Fruit fly (Drosophila melanogaster) whole organism, prepupa: Measurements from ENCODE around the gene Jhbp13.

Experiments
- Blimp-1 ChIP-seq: fragments of 200-800 bp; sonication (Bioruptor generic); optimal IDR thresholded peaks from 3 replicates; lab custom pipeline; 2017; ENCODE audit warnings: missing biosample characterization, missing genetic modification characterization, mild to moderate bottlenecking, moderate library complexity, missing genetic modification reagents
- CG10669 ChIP-seq: fragments of 200-800 bp; sonication (Bioruptor generic); optimal IDR thresholded peaks from 3 replicates; lab custom pipeline; 2018; ENCODE audit warnings: missing biosample characterization, mild to moderate bottlenecking, missing genetic modification characterization, moderate library complexity
- CG16779 ChIP-seq: fragments of 200-800 bp; sonication (Bioruptor generic); optimal IDR thresholded peaks from 3 replicates; lab custom pipeline; 2017; ENCODE audit warnings: missing biosample characterization, mild to moderate bottlenecking, missing genetic modification characterization
- CG3032 ChIP-seq: fragments of 200-800 bp; optimal IDR thresholded peaks from 2 replicates; lab custom pipeline; 2019; ENCODE audit warnings: missing biosample characterization, mild to moderate bottlenecking, missing genetic modification characterization, moderate library complexity
- CG31627 ChIP-seq: fragments of 200-800 bp; sonication (Bioruptor generic); optimal IDR thresholded peaks from 3 replicates; lab custom pipeline; 2016; ENCODE audit warnings: missing biosample characterization, missing genetic modification characterization
- CG6792 ChIP-seq: fragments of 200-800 bp; sonication (Bioruptor generic); optimal IDR thresholded peaks from 3 replicates; lab custom pipeline; 2016; ENCODE audit warnings: missing biosample characterization, missing genetic modification characterization
- CG7368 ChIP-seq: fragments of 200-800 bp; sonication (Bioruptor generic); optimal IDR thresholded peaks from 3 replicates; lab custom pipeline; 2016; ENCODE audit warnings: missing biosample characterization, missing genetic modification characterization
- CG8119 ChIP-seq: fragments of 200-800 bp; sonication (Bioruptor generic); IDR thresholded peaks from 3 replicates; pipeline ENCODE4 v1.3.6; 2022; ENCODE audit warnings: missing biosample characterization, missing genetic modification characterization
- OdsH ChIP-seq: fragments of 200-800 bp; sonication (Bioruptor generic); optimal IDR thresholded peaks from 3 replicates; lab custom pipeline; 2016; ENCODE audit warnings: missing biosample characterization, missing genetic modification characterization
- acj6 ChIP-seq: fragments of 200-800 bp; sonication (Bioruptor generic); optimal IDR thresholded peaks from 3 replicates; lab custom pipeline; 2016; ENCODE audit warnings: missing biosample characterization, missing genetic modification characterization
- dac ChIP-seq: fragments of 200-800 bp; sonication (Bioruptor generic); optimal IDR thresholded peaks from 2 replicates; lab custom pipeline; 2017; ENCODE audit warnings: missing biosample characterization, mild to moderate bottlenecking, missing genetic modification characterization
- pdm3 ChIP-seq: fragments of 200-800 bp; sonication (Bioruptor generic); optimal IDR thresholded peaks from 3 replicates; lab custom pipeline; 2016; ENCODE audit warnings: missing biosample characterization, missing genetic modification characterization
- spab ChIP-seq: fragments of 200-800 bp; sonication (Bioruptor generic); optimal IDR thresholded peaks from 2 replicates; lab custom pipeline; 2017; ENCODE audit warnings: missing biosample characterization, mild to moderate bottlenecking, missing genetic modification characterization, missing genetic modification reagents

dm6 chr2L:13204151-13204550, 35.6 kb upstream of the Jhbp13 start:
- TF ChIP-seq CG10669 (GFP tag; lab: Kevin White, UChicago), result no peak
- TF ChIP-seq CG8119 (GFP tag; lab: Robert Waterston, UW), result no peak
- no peak for TF ChIP-seq CG6792 (GFP tag; lab: Kevin White, UChicago)
- no peak for TF ChIP-seq pdm3 (GFP tag; lab: Kevin White, UChicago)
- no peak for TF ChIP-seq acj6 (GFP tag; lab: Kevin White, UChicago)
- no peak for TF ChIP-seq spab (GFP tag; lab: Kevin White, UChicago)
- TF ChIP-seq CG16779 (tag; lab: Kevin White, UChicago), result no peak
- no peak for TF ChIP-seq CG7368 (GFP tag; lab: Kevin White, UChicago)
- no peak for TF ChIP-seq CG3032 (tag; lab: Kevin White, UChicago)
- TF ChIP-seq Blimp-1 (GFP tag; lab: Kevin White, UChicago), result no peak
- TF ChIP-seq OdsH (GFP tag; lab: Kevin White, UChicago), result no peak
- TF ChIP-seq CG31627 (GFP tag; lab: Kevin White, UChicago), result no peak
- TF ChIP-seq dac (GFP tag; lab: Kevin White, UChicago), result no peak
